Fruit fly (Drosophila melanogaster) whole organism, embryonic: Measurements from ENCODE around the gene PXo.

Experiments
- Atf3 ChIP-seq: fragments of 200-800 bp; sonication (Bioruptor generic); optimal IDR thresholded peaks from 3 replicates; lab custom pipeline; 2016; ENCODE audit warnings: missing biosample characterization, missing genetic modification characterization
- CG11398 ChIP-seq: fragments of 200-800 bp; sonication (Bioruptor generic); optimal IDR thresholded peaks from 2 replicates; lab custom pipeline; 2016; ENCODE audit warnings: missing biosample characterization, missing genetic modification characterization
- CG11560 ChIP-seq: fragments of 200-800 bp; sonication (Bioruptor generic); IDR thresholded peaks from 3 replicates; pipeline ENCODE4 v1.3.6; 2022; ENCODE audit warnings: missing biosample characterization, missing genetic modification characterization
- CG11695 ChIP-seq: fragments of 200-800 bp; sonication (Bioruptor generic); IDR thresholded peaks from 3 replicates; pipeline ENCODE4 v1.3.6; 2022; ENCODE audit warnings: missing biosample characterization, missing genetic modification characterization
- CG12219 ChIP-seq: fragments of 200-800 bp; sonication (Bioruptor generic); optimal IDR thresholded peaks from 3 replicates; lab custom pipeline; 2018; ENCODE audit warnings: missing biosample characterization, mild to moderate bottlenecking, missing genetic modification characterization
- CG14050 ChIP-seq: fragments of 200-800 bp; sonication (Bioruptor generic); IDR thresholded peaks from 3 replicates; pipeline ENCODE4 v1.3.6; 2022; ENCODE audit warnings: missing biosample characterization, missing genetic modification characterization
- CG15479 ChIP-seq: fragments of 200-800 bp; sonication (Bioruptor generic); optimal IDR thresholded peaks from 3 replicates; lab custom pipeline; 2019; ENCODE audit warnings: missing biosample characterization, mild to moderate bottlenecking, missing genetic modification characterization, moderate library complexity
- CG17328 ChIP-seq: fragments of 200-800 bp; sonication (Bioruptor generic); IDR thresholded peaks from 2 replicates; pipeline ENCODE4 v1.3.6; 2022; ENCODE audit warnings: missing biosample characterization, missing genetic modification characterization
- CG17568 ChIP-seq: fragments of 200-800 bp; sonication (Bioruptor generic); optimal IDR thresholded peaks from 2 replicates; lab custom pipeline; 2018; ENCODE audit warnings: missing biosample characterization, mild to moderate bottlenecking, missing genetic modification characterization, moderate library complexity
- CG17612 ChIP-seq: fragments of 200-800 bp; sonication (Bioruptor generic); IDR thresholded peaks from 2 replicates; pipeline ENCODE4 v1.3.6; 2022; ENCODE audit warnings: missing biosample characterization, missing genetic modification characterization
- CG2116 ChIP-seq: fragments of 200-800 bp; sonication (Bioruptor generic); optimal IDR thresholded peaks from 3 replicates; lab custom pipeline; 2018; ENCODE audit warnings: missing biosample characterization, mild to moderate bottlenecking, missing genetic modification characterization
- CG2678 ChIP-seq: fragments of 200-800 bp; sonication (Bioruptor generic); optimal IDR thresholded peaks from 3 replicates; lab custom pipeline; 2019; ENCODE audit warnings: missing biosample characterization, mild to moderate bottlenecking, missing genetic modification characterization, moderate library complexity
- CG3281 ChIP-seq: fragments of 200-800 bp; sonication (Bioruptor generic); optimal IDR thresholded peaks from 3 replicates; lab custom pipeline; 2017; ENCODE audit warnings: missing biosample characterization, mild to moderate bottlenecking, missing genetic modification characterization
- CG42726 ChIP-seq: fragments of 200-800 bp; sonication (Bioruptor generic); IDR thresholded peaks from 2 replicates; pipeline ENCODE4 v1.3.6; 2022; ENCODE audit warnings: missing biosample characterization, missing genetic modification characterization; ENCODE audit not compliant: partially characterized antibody
- CG4424 ChIP-seq: fragments of 200-800 bp; sonication (Bioruptor generic); optimal IDR thresholded peaks from 3 replicates; lab custom pipeline; 2016; ENCODE audit warnings: missing biosample characterization, missing genetic modification characterization
- CG4617 ChIP-seq: fragments of 200-800 bp; sonication (Bioruptor generic); optimal IDR thresholded peaks from 3 replicates; lab custom pipeline; 2016; ENCODE audit warnings: missing biosample characterization, missing genetic modification characterization, borderline replicate concordance
- CG4820 ChIP-seq: fragments of 200-800 bp; sonication (Bioruptor generic); optimal IDR thresholded peaks from 3 replicates; lab custom pipeline; 2016; ENCODE audit warnings: missing biosample characterization, missing genetic modification characterization
- CG6683 ChIP-seq: fragments of 200-800 bp; sonication (Bioruptor generic); optimal IDR thresholded peaks from 2 replicates; lab custom pipeline; 2017; ENCODE audit warnings: missing biosample characterization, mild to moderate bottlenecking, missing genetic modification characterization, missing genetic modification reagents
- CG6813 ChIP-seq: fragments of 200-800 bp; sonication (Bioruptor generic); optimal IDR thresholded peaks from 2 replicates; lab custom pipeline; 2017; ENCODE audit warnings: missing biosample characterization, missing genetic modification characterization, mild to moderate bottlenecking, moderate library complexity, missing genetic modification reagents
- CG8281 ChIP-seq: fragments of 200-800 bp; sonication (Bioruptor generic); optimal IDR thresholded peaks from 2 replicates; lab custom pipeline; 2018; ENCODE audit warnings: missing biosample characterization, mild to moderate bottlenecking, missing genetic modification characterization, moderate library complexity
- CG8944 ChIP-seq: fragments of 200-800 bp; sonication (Bioruptor generic); optimal IDR thresholded peaks from 3 replicates; lab custom pipeline; 2016; ENCODE audit warnings: missing biosample characterization, missing genetic modification characterization
- CTCF ChIP-seq: fragments of 200-800 bp; sonication (Bioruptor generic); optimal IDR thresholded peaks from 2 replicates; lab custom pipeline; 2017; ENCODE audit warnings: missing biosample characterization, mild to moderate bottlenecking, missing genetic modification characterization, moderate library complexity
- Doc3 ChIP-seq: fragments of 200-800 bp; sonication (Bioruptor generic); IDR thresholded peaks from 3 replicates; pipeline ENCODE4 v1.3.6; 2022; ENCODE audit warnings: missing biosample characterization, missing genetic modification characterization; ENCODE audit not compliant: partially characterized antibody
- Dref ChIP-seq: fragments of 200-800 bp; sonication (Bioruptor generic); IDR thresholded peaks from 2 replicates; pipeline ENCODE4 v1.3.6; 2022; ENCODE audit warnings: missing biosample characterization, missing genetic modification characterization
- GATAe ChIP-seq: fragments of 200-800 bp; sonication (Bioruptor generic); conservative IDR thresholded peaks from 2 replicates; pipeline ENCODE4 v1.3.6; 2022; ENCODE audit warnings: missing biosample characterization, missing genetic modification characterization
- Gsc ChIP-seq: fragments of 200-800 bp; sonication (Bioruptor generic); IDR thresholded peaks from 2 replicates; pipeline ENCODE4 v1.3.6; 2022; ENCODE audit warnings: missing biosample characterization, missing genetic modification characterization
- Hmx ChIP-seq: fragments of 200-800 bp; sonication (Bioruptor generic); optimal IDR thresholded peaks from 2 replicates; lab custom pipeline; 2016; ENCODE audit warnings: missing biosample characterization, missing genetic modification characterization
- Lim3 ChIP-seq: fragments of 200-800 bp; sonication (Bioruptor generic); IDR thresholded peaks from 2 replicates; pipeline ENCODE4 v1.3.6; 2022; ENCODE audit warnings: missing biosample characterization, missing genetic modification characterization
- Med ChIP-seq: fragments of 200-800 bp; sonication (Bioruptor generic); peaks from one replicate; lab custom pipeline; 2016; ENCODE audit warnings: missing biosample characterization, missing genetic modification characterization, mild to moderate bottlenecking, inconsistent platforms, moderate library complexity
- NfI ChIP-seq: fragments of 200-800 bp; sonication (Bioruptor generic); optimal IDR thresholded peaks from 3 replicates; lab custom pipeline; 2018; ENCODE audit warnings: missing biosample characterization, mild to moderate bottlenecking, missing genetic modification characterization, moderate library complexity
- Sox102F ChIP-seq: fragments of 200-800 bp; sonication (Bioruptor generic); optimal IDR thresholded peaks from 2 replicates; lab custom pipeline; 2018; ENCODE audit warnings: missing biosample characterization, mild to moderate bottlenecking, missing genetic modification characterization, moderate library complexity
- al ChIP-seq: fragments of 200-800 bp; sonication (Bioruptor generic); IDR thresholded peaks from 2 replicates; pipeline ENCODE4 v1.3.6; 2022; ENCODE audit warnings: missing biosample characterization, missing genetic modification characterization
- aop ChIP-seq: fragments of 200-800 bp; sonication (Bioruptor generic); IDR thresholded peaks from 2 replicates; pipeline ENCODE4 v1.3.6; 2022; ENCODE audit warnings: missing biosample characterization, missing genetic modification characterization
- ato ChIP-seq: fragments of 200-800 bp; sonication (Bioruptor generic); IDR thresholded peaks from 2 replicates; pipeline ENCODE4 v1.3.6; 2022; ENCODE audit warnings: missing biosample characterization, missing genetic modification characterization; ENCODE audit not compliant: partially characterized antibody
- bigmax ChIP-seq: fragments of 200-800 bp; sonication (Bioruptor generic); optimal IDR thresholded peaks from 2 replicates; lab custom pipeline; 2018; ENCODE audit warnings: missing biosample characterization, mild to moderate bottlenecking, missing genetic modification characterization
- br ChIP-seq: fragments of >200 bp; optimal IDR thresholded peaks from 2 replicates; lab custom pipeline; 2017
- caup ChIP-seq: fragments of 200-800 bp; sonication (Bioruptor generic); optimal IDR thresholded peaks from 3 replicates; lab custom pipeline; 2017; ENCODE audit warnings: missing biosample characterization, mild to moderate bottlenecking, missing genetic modification characterization, moderate library complexity; ENCODE audit not compliant: severe bottlenecking
- crol ChIP-seq: fragments of 200-800 bp; sonication (Bioruptor generic); IDR thresholded peaks from 2 replicates; pipeline ENCODE4 v1.3.6; 2022; ENCODE audit warnings: missing biosample characterization, missing genetic modification characterization
- ewg ChIP-seq: fragments of 200-800 bp; sonication (Bioruptor generic); optimal IDR thresholded peaks from 3 replicates; lab custom pipeline; 2017; ENCODE audit warnings: mild to moderate bottlenecking, missing biosample characterization, missing genetic modification reagents, missing genetic modification characterization
- inv ChIP-seq: fragments of 200-800 bp; sonication (Bioruptor generic); IDR thresholded peaks from 2 replicates; pipeline ENCODE4 v1.3.6; 2022; ENCODE audit warnings: missing biosample characterization, missing genetic modification characterization; ENCODE audit not compliant: partially characterized antibody
- lab ChIP-seq: fragments of 200-800 bp; sonication (Bioruptor generic); optimal IDR thresholded peaks from 3 replicates; lab custom pipeline; 2017; ENCODE audit warnings: missing biosample characterization, missing genetic modification characterization, mild to moderate bottlenecking, moderate library complexity, missing genetic modification reagents
- lilli ChIP-seq: fragments of 200-800 bp; sonication (Bioruptor generic); optimal IDR thresholded peaks from 3 replicates; lab custom pipeline; 2016; ENCODE audit warnings: missing biosample characterization, missing genetic modification characterization
- pho ChIP-seq: fragments of 200-800 bp; sonication (Bioruptor generic); optimal IDR thresholded peaks from 2 replicates; lab custom pipeline; 2016; ENCODE audit warnings: missing biosample characterization, missing genetic modification characterization
- run ChIP-seq: fragments of 200-800 bp; sonication (Bioruptor generic); optimal IDR thresholded peaks from 3 replicates; lab custom pipeline; 2018; ENCODE audit warnings: missing biosample characterization, mild to moderate bottlenecking, missing genetic modification characterization
- slbo ChIP-seq: fragments of 200-800 bp; sonication (Bioruptor generic); IDR thresholded peaks from 2 replicates; pipeline ENCODE4 v1.3.6; 2022; ENCODE audit warnings: missing biosample characterization, missing genetic modification characterization
- slp2 ChIP-seq: fragments of 200-800 bp; sonication (Bioruptor generic); optimal IDR thresholded peaks from 2 replicates; lab custom pipeline; 2016; ENCODE audit warnings: missing biosample characterization, missing genetic modification characterization
- tna ChIP-seq: fragments of 200-800 bp; sonication (Bioruptor generic); IDR thresholded peaks from 2 replicates; pipeline ENCODE4 v1.3.6; 2022; ENCODE audit warnings: missing biosample characterization, missing genetic modification characterization; ENCODE audit not compliant: partially characterized antibody
- zen ChIP-seq: fragments of 200-800 bp; sonication (Bioruptor generic); optimal IDR thresholded peaks from 3 replicates; lab custom pipeline; 2018; ENCODE audit warnings: missing biosample characterization, mild to moderate bottlenecking, missing genetic modification characterization, moderate library complexity
- zfh2 ChIP-seq: fragments of 200-800 bp; sonication (Bioruptor generic); optimal IDR thresholded peaks from 2 replicates; lab custom pipeline; 2016; ENCODE audit warnings: missing biosample characterization, missing genetic modification characterization

The PXo gene

DNA sequence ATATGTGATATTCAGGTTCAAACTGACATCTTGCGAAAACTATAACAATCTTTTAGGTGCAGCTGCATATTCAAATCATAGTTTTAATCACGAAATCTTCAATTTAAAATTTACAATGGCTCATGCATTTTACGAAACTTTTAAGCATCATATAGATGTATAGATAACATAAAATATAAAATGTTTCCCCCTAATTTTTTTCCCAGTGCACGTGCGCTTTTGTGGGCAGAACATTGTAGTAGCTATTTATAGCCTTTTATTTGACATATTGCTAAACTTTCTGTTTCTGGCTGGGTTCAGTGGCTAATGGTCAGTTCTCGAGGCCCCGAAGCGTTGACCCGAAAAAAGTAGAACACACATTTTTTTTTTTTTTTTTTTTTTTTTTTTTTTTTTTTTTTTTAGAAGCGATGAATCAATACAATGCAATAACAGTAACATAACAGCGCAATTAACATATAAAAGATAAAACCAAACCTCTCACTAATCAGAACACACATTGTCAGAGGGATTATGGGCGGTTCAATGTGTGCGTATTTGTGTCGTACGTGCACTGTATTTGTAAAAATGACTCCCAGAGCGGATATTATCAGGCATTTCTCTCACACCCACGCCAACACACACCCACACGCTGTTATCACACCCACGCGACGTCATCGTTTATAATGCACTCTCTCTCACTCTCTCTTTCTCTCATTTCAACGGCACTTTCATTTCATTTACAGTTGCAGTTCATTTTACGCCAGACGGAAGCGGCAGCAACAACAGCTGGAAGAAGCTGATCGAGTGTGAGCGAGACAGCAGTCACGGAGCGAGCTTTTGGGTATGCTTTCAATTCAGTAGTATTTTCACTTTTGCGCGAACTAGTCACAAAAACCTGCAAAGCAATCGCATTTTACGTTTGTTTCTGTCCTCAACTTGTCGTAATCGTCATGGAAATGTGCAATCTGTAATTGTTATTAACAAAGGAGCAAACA lies 5.2 kb upstream of the PXo start (continued):
- TF ChIP-seq aop (GFP tag; lab: Robert Waterston, UW) (no peak), CG11695 (GFP tag; lab: Robert Waterston, UW) (peak; percentile 59; the same call in 2 of the 3 replicates), Sox102F (GFP tag; lab: Kevin White, UChicago) (peak; percentile 74), tna (no peak), pho (GFP tag; lab: Kevin White, UChicago) (no peak), CG17328 (peak; percentile 61), CG6683 (GFP tag; lab: Kevin White, UChicago) (no peak), crol (GFP tag; lab: Robert Waterston, UW) (no peak), CG12219 (GFP tag; lab: Kevin White, UChicago) (peak; percentile 41), Hmx (no peak), zfh2 (GFP tag; lab: Kevin White, UChicago) (no peak), CG4424 (GFP tag; lab: Kevin White, UChicago) (peak; percentile 36), Lim3 (no peak), Doc3 (GFP tag; lab: Robert Waterston, UW) (no peak), CG14050 (GFP tag; lab: Robert Waterston, UW) (peak; percentile 28; the same call in 2 of the 3 replicates), zen (tag; lab: Kevin White, UChicago) (no peak), lilli (GFP tag; lab: Kevin White, UChicago) (peak; percentile 32), CG11560 (tag; lab: Robert Waterston, UW) (no peak), CG2678 (tag; lab: Kevin White, UChicago) (peak; percentile 70), CG17612 (GFP tag; lab: Robert Waterston, UW) (peak; percentile 13; the same call in 1 of the 2 replicates), Atf3 (GFP tag; lab: Kevin White, UChicago) (no peak), CG8944 (GFP tag; lab: Kevin White, UChicago) (peak; percentile 36), NfI (peak; percentile 45), ewg (GFP tag; lab: Kevin White, UChicago) (peak; percentile 43), CG6813 (no peak), Med (GFP tag; lab: Kevin White, UChicago) (peak; percentile 81), caup (GFP tag; lab: Kevin White, UChicago) (no peak), CG17568 (GFP tag; lab: Kevin White, UChicago) (peak; percentile 11), br (no peak), CG4617 (GFP tag; lab: Kevin White, UChicago) (no peak), ato (GFP tag; lab: Robert Waterston, UW) (no peak), run (tag; lab: Kevin White, UChicago) (no peak), CTCF (GFP tag; lab: Kevin White, UChicago) (no peak), Dref (no peak), slp2 (GFP tag; lab: Kevin White, UChicago) (no peak), CG15479 (no peak), CG2116 (GFP tag; lab: Kevin White, UChicago) (peak; percentile 5), inv (GFP tag; lab: Robert Waterston, UW) (no peak), CG42726 (no peak), CG3281 (no peak), CG8281 (tag; lab: Kevin White, UChicago) (no peak), CG11398 (GFP tag; lab: Kevin White, UChicago) (peak; percentile 29), GATAe (GFP tag; lab: Robert Waterston, UW) (no peak), al (GFP tag; lab: Robert Waterston, UW) (no peak), lab (GFP tag; lab: Kevin White, UChicago) (peak; percentile 5), bigmax (no peak), slbo (GFP tag; lab: Robert Waterston, UW) (peak; percentile 54), Gsc (GFP tag; lab: Robert Waterston, UW) (no peak), CG4820 (no peak)
